Fruit fly (Drosophila melanogaster) whole organism, embryonic: ENCODE measurements around the gene CG3546.

Source experiments
- Ada2b ChIP-seq: fragments of 200-800 bp; sonication (Bioruptor generic); IDR thresholded peaks from 2 replicates; pipeline ENCODE4 v1.3.6; 2022; ENCODE audit warnings: missing biosample characterization, missing genetic modification characterization
- Side ChIP-seq: fragments of 200-800 bp; sonication (Bioruptor generic); optimal IDR thresholded peaks from 2 replicates; lab custom pipeline; 2016; ENCODE audit warnings: missing biosample characterization, missing genetic modification characterization

DNA sequence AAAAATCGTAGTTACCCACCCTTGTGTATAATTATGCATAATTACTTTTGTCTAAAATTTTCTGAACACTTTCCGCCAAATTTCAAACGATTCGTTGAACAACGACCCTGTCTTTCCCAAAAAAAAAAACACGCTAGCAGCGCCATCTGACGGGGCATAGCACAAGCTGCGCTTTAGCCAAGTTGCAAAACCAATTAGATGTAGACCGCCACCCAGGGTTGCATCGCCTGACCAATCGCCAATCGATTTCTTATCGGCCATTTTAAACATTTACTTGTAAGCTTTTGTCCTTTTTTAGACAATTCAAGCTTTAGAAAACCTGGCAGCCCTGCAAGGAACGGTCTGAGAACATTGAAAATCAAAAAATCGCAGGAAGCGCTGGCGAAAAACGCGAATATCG lies 28.0 kb upstream of the CG3546 start, which contains the start of gene CG3556:
- TF ChIP-seq Side (GFP tag; lab: Kevin White, UChicago): peak; percentile 50
- TF ChIP-seq Ada2b (GFP tag; lab: Robert Waterston, UW): no peak
